Fruit fly (Drosophila melanogaster) whole organism, embryonic: ENCODE data around the gene CG17625.
A peak's percentile ranks its signal among the peaks of the same experiment; 100 is the strongest.

ENCODE experiments used
- Atf6 ChIP-seq: fragments of 200-800 bp; sonication (Bioruptor generic); IDR thresholded peaks from 2 replicates; pipeline ENCODE4 v1.3.6; 2022; ENCODE audit warnings: missing biosample characterization, missing genetic modification characterization
- B-H2 ChIP-seq: fragments of 200-800 bp; sonication (Bioruptor generic); optimal IDR thresholded peaks from 2 replicates; lab custom pipeline; 2018; ENCODE audit warnings: missing biosample characterization, mild to moderate bottlenecking, missing genetic modification characterization
- CG10654 ChIP-seq: fragments of 200-800 bp; sonication (Bioruptor generic); optimal IDR thresholded peaks from 2 replicates; lab custom pipeline; 2016; ENCODE audit warnings: missing biosample characterization, missing genetic modification characterization
- CG12744 ChIP-seq: fragments of 200-800 bp; sonication (Bioruptor generic); optimal IDR thresholded peaks from 2 replicates; lab custom pipeline; 2016; ENCODE audit warnings: missing biosample characterization, missing genetic modification characterization
- CG13894 ChIP-seq: fragments of 200-800 bp; sonication (Bioruptor generic); optimal IDR thresholded peaks from 3 replicates; lab custom pipeline; 2018; ENCODE audit warnings: missing biosample characterization, mild to moderate bottlenecking, missing genetic modification characterization, moderate library complexity
- CG2129 ChIP-seq: fragments of 200-800 bp; sonication (Bioruptor generic); IDR thresholded peaks from 2 replicates; pipeline ENCODE4 v1.3.6; 2022; ENCODE audit warnings: missing biosample characterization, missing genetic modification characterization; ENCODE audit not compliant: partially characterized antibody
- CG7987 ChIP-seq: fragments of 200-800 bp; sonication (Bioruptor generic); optimal IDR thresholded peaks from 2 replicates; lab custom pipeline; 2018; ENCODE audit warnings: missing biosample characterization, mild to moderate bottlenecking, missing genetic modification characterization, moderate library complexity
- CG8359 ChIP-seq: fragments of 200-800 bp; sonication (Bioruptor generic); optimal IDR thresholded peaks from 2 replicates; lab custom pipeline; 2017; ENCODE audit warnings: missing biosample characterization, mild to moderate bottlenecking, missing genetic modification characterization, borderline replicate concordance
- CG9437 ChIP-seq: fragments of 200-800 bp; sonication (Bioruptor generic); optimal IDR thresholded peaks from 2 replicates; lab custom pipeline; 2018; ENCODE audit warnings: missing biosample characterization, mild to moderate bottlenecking, missing genetic modification characterization
- Dfd ChIP-seq, 2 experiments: fragments of >200 bp; optimal IDR thresholded peaks; 2 replicates each; lab custom pipeline; 2017; ENCODE audit warnings: missing biosample characterization in 2 of 2, missing genetic modification characterization in 2 of 2
- Dip3 ChIP-seq: fragments of 200-800 bp; sonication (Bioruptor generic); optimal IDR thresholded peaks from 3 replicates; lab custom pipeline; 2016; ENCODE audit warnings: missing biosample characterization, missing genetic modification characterization
- E2f2 ChIP-seq: fragments of 200-800 bp; sonication (Bioruptor generic); IDR thresholded peaks from 2 replicates; pipeline ENCODE4 v1.3.6; 2022; ENCODE audit warnings: missing biosample characterization, missing genetic modification characterization
- Ets97D ChIP-seq: fragments of 200-800 bp; sonication (Bioruptor generic); optimal IDR thresholded peaks from 3 replicates; lab custom pipeline; 2016; ENCODE audit warnings: missing biosample characterization, missing genetic modification characterization
- GATAe ChIP-seq: fragments of 200-800 bp; sonication (Bioruptor generic); conservative IDR thresholded peaks from 2 replicates; pipeline ENCODE4 v1.3.6; 2022; ENCODE audit warnings: missing biosample characterization, missing genetic modification characterization
- H2.0 ChIP-seq: fragments of 200-800 bp; sonication (Bioruptor generic); IDR thresholded peaks from 2 replicates; pipeline ENCODE4 v1.3.6; 2022; ENCODE audit warnings: missing biosample characterization, missing genetic modification characterization
- HmgZ ChIP-seq: fragments of 200-800 bp; sonication (Bioruptor generic); optimal IDR thresholded peaks from 2 replicates; lab custom pipeline; 2018; ENCODE audit warnings: missing biosample characterization, mild to moderate bottlenecking, missing genetic modification characterization
- Hmx ChIP-seq: fragments of 200-800 bp; sonication (Bioruptor generic); optimal IDR thresholded peaks from 2 replicates; lab custom pipeline; 2016; ENCODE audit warnings: missing biosample characterization, missing genetic modification characterization
- Jarid2 ChIP-seq: fragments of 200-800 bp; sonication (Bioruptor generic); optimal IDR thresholded peaks from 3 replicates; lab custom pipeline; 2017; ENCODE audit warnings: mild to moderate bottlenecking, missing biosample characterization, missing genetic modification reagents, missing genetic modification characterization
- Kr ChIP-seq: fragments of 200-800 bp; sonication (Bioruptor generic); optimal IDR thresholded peaks from 2 replicates; lab custom pipeline; 2017; ENCODE audit warnings: missing biosample characterization, mild to moderate bottlenecking, missing genetic modification characterization
- MBD-R2 ChIP-seq: fragments of 200-800 bp; sonication (Bioruptor generic); IDR thresholded peaks from 2 replicates; pipeline ENCODE4 v1.3.6; 2022; ENCODE audit warnings: missing biosample characterization, missing genetic modification characterization
- MTF-1 ChIP-seq: fragments of 200-800 bp; sonication (Bioruptor generic); optimal IDR thresholded peaks from 2 replicates; lab custom pipeline; 2018; ENCODE audit warnings: missing biosample characterization, mild to moderate bottlenecking, missing genetic modification characterization, borderline replicate concordance
- NC2β ChIP-seq: fragments of 200-800 bp; sonication (Bioruptor generic); optimal IDR thresholded peaks from 2 replicates; lab custom pipeline; 2016; ENCODE audit warnings: missing biosample characterization, missing genetic modification characterization
- Oaz ChIP-seq: fragments of 200-800 bp; sonication (Bioruptor generic); IDR thresholded peaks from 2 replicates; pipeline ENCODE4 v1.3.6; 2022; ENCODE audit warnings: missing biosample characterization, missing genetic modification characterization
- Opbp ChIP-seq: fragments of 200-800 bp; sonication (Bioruptor generic); IDR thresholded peaks from 3 replicates; pipeline ENCODE4 v1.3.6; 2022; ENCODE audit warnings: missing biosample characterization, missing genetic modification characterization; ENCODE audit not compliant: partially characterized antibody
- PHDP ChIP-seq: fragments of 200-800 bp; sonication (Bioruptor generic); optimal IDR thresholded peaks from 3 replicates; lab custom pipeline; 2018; ENCODE audit warnings: missing biosample characterization, mild to moderate bottlenecking, missing genetic modification characterization, moderate library complexity
- Rfx ChIP-seq: fragments of 200-800 bp; sonication (Bioruptor generic); IDR thresholded peaks from 2 replicates; pipeline ENCODE4 v1.3.6; 2022; ENCODE audit warnings: missing biosample characterization, missing genetic modification characterization
- Ssrp ChIP-seq: fragments of 200-800 bp; sonication (Bioruptor generic); optimal IDR thresholded peaks from 2 replicates; lab custom pipeline; 2018; ENCODE audit warnings: missing biosample characterization, mild to moderate bottlenecking, missing genetic modification characterization, moderate library complexity
- bigmax ChIP-seq: fragments of 200-800 bp; sonication (Bioruptor generic); optimal IDR thresholded peaks from 2 replicates; lab custom pipeline; 2018; ENCODE audit warnings: missing biosample characterization, mild to moderate bottlenecking, missing genetic modification characterization
- cas ChIP-seq: fragments of 200-800 bp; sonication (Bioruptor generic); IDR thresholded peaks from 2 replicates; pipeline ENCODE4 v1.3.6; 2022; ENCODE audit warnings: missing biosample characterization, missing genetic modification characterization
- dimm ChIP-seq: fragments of 200-800 bp; sonication (Bioruptor generic); IDR thresholded peaks from 2 replicates; pipeline ENCODE4 v1.3.6; 2022; ENCODE audit warnings: missing biosample characterization, missing genetic modification characterization
- emc ChIP-seq: fragments of 200-800 bp; sonication (Bioruptor generic); optimal IDR thresholded peaks from 2 replicates; lab custom pipeline; 2016; ENCODE audit warnings: missing biosample characterization, missing genetic modification characterization
- en ChIP-seq: fragments of 200-800 bp; sonication (Bioruptor generic); optimal IDR thresholded peaks from 2 replicates; lab custom pipeline; 2016; ENCODE audit warnings: missing biosample characterization, missing genetic modification characterization
- exex ChIP-seq: fragments of 200-800 bp; sonication (Bioruptor generic); optimal IDR thresholded peaks from 4 replicates; lab custom pipeline; 2018; ENCODE audit warnings: missing biosample characterization, mild to moderate bottlenecking, missing genetic modification characterization, moderate library complexity
- fd102C ChIP-seq: fragments of 200-800 bp; sonication (Bioruptor generic); optimal IDR thresholded peaks from 2 replicates; lab custom pipeline; 2018; ENCODE audit warnings: missing biosample characterization, mild to moderate bottlenecking, missing genetic modification characterization, moderate library complexity
- fd96Cb ChIP-seq: fragments of 200-800 bp; sonication (Bioruptor generic); optimal IDR thresholded peaks from 2 replicates; lab custom pipeline; 2018; ENCODE audit warnings: missing biosample characterization, mild to moderate bottlenecking, missing genetic modification characterization, moderate library complexity
- fru ChIP-seq: fragments of >200 bp; optimal IDR thresholded peaks from 2 replicates; lab custom pipeline; 2017
- ham ChIP-seq: fragments of 200-800 bp; sonication (Bioruptor generic); IDR thresholded peaks from 2 replicates; pipeline ENCODE4 v1.3.6; 2022; ENCODE audit warnings: missing biosample characterization, missing genetic modification characterization
- hth ChIP-seq: fragments of >200 bp; optimal IDR thresholded peaks from 2 replicates; lab custom pipeline; 2017; ENCODE audit warnings: inconsistent platforms
- lab ChIP-seq: fragments of 200-800 bp; sonication (Bioruptor generic); optimal IDR thresholded peaks from 3 replicates; lab custom pipeline; 2017; ENCODE audit warnings: missing biosample characterization, missing genetic modification characterization, mild to moderate bottlenecking, moderate library complexity, missing genetic modification reagents
- p53 ChIP-seq: fragments of 200-800 bp; sonication (Bioruptor generic); optimal IDR thresholded peaks from 2 replicates; lab custom pipeline; 2016; ENCODE audit warnings: missing biosample characterization, missing genetic modification characterization
- rib ChIP-seq: fragments of 200-800 bp; sonication (Bioruptor generic); IDR thresholded peaks from 2 replicates; pipeline ENCODE4 v1.3.6; 2022; ENCODE audit warnings: missing biosample characterization, missing genetic modification characterization
- slp2 ChIP-seq: fragments of 200-800 bp; sonication (Bioruptor generic); optimal IDR thresholded peaks from 2 replicates; lab custom pipeline; 2016; ENCODE audit warnings: missing biosample characterization, missing genetic modification characterization
- sob ChIP-seq: fragments of 200-800 bp; sonication (Bioruptor generic); IDR thresholded peaks from 2 replicates; pipeline ENCODE4 v1.3.6; 2022; ENCODE audit warnings: missing biosample characterization, missing genetic modification characterization
- sug ChIP-seq: fragments of 200-800 bp; optimal IDR thresholded peaks from 2 replicates; lab custom pipeline; 2019; ENCODE audit warnings: missing biosample characterization, mild to moderate bottlenecking, missing genetic modification characterization, moderate library complexity
- unc-4 ChIP-seq: fragments of 200-800 bp; sonication (Bioruptor generic); IDR thresholded peaks from 2 replicates; pipeline ENCODE4 v1.3.6; 2022; ENCODE audit warnings: missing biosample characterization, missing genetic modification characterization; ENCODE audit not compliant: partially characterized antibody
- unpg ChIP-seq: fragments of 200-800 bp; sonication (Bioruptor generic); optimal IDR thresholded peaks from 3 replicates; lab custom pipeline; 2018; ENCODE audit warnings: missing biosample characterization, mild to moderate bottlenecking, missing genetic modification characterization, moderate library complexity
- wdn ChIP-seq: fragments of 200-800 bp; sonication (Bioruptor generic); IDR thresholded peaks from 2 replicates; pipeline ENCODE4 v1.3.6; 2022; ENCODE audit warnings: missing biosample characterization, missing genetic modification characterization
- z ChIP-seq: fragments of 200-800 bp; sonication (Bioruptor generic); IDR thresholded peaks from 3 replicates; pipeline ENCODE4 v1.3.6; 2022; ENCODE audit warnings: missing biosample characterization, missing genetic modification characterization
- zen2 ChIP-seq: fragments of 200-800 bp; sonication (Bioruptor generic); IDR thresholded peaks from 3 replicates; pipeline ENCODE4 v1.3.6; 2022; ENCODE audit warnings: missing biosample characterization, missing genetic modification characterization; ENCODE audit not compliant: partially characterized antibody

CG17625 gene

DNA sequence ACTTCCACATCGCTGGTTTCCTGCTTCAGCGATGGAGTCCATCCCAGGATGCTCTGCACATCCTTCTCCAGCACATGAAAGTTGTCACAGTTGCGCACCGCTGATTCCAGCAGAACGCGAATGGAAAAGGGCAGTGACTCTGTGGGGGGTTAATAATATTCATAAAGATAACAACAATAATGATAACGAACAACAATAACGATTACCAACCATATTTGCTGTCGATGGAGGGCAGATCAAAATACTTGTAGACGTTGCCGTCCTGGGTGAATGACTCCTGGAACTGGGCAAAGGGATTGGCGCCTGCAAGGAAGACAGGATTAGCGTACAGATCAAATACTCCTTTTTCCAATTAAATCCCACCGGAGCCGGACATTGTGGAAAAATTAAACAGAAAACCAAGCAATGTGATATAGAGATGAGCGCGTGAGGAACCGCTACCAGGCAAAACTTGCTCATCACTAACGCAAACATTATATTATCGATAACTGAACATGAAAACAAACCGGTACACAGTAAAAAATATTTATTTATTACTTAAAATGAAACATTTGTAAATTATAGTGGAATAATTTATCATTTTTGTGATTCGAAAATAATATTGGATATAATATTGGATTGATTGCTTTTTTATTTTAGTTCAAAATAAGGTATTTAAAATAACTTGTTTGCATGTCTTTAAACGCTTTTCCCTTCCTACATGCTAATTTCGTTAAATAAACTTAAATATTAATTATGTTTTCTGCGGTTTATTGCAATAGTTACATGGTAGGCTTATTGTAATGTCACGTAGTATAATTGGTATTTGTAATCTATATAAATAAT, 37.7 kb downstream of the CG17625 start, which contains the start of gene Irp-1A (continued):
- TF ChIP-seq CG13894 (tag; lab: Kevin White, UChicago), result peak; percentile 81
- TF ChIP-seq MTF-1 (GFP tag; lab: Kevin White, UChicago), result no peak
- no peak for TF ChIP-seq CG12744 (GFP tag; lab: Kevin White, UChicago)
- TF ChIP-seq zen2 (GFP tag; lab: Robert Waterston, UW), result peak; percentile 71
- no peak for TF ChIP-seq p53 (GFP tag; lab: Kevin White, UChicago)
- no peak for TF ChIP-seq Jarid2 (GFP tag; lab: Kevin White, UChicago)
- no peak for TF ChIP-seq fd102C (GFP tag; lab: Kevin White, UChicago)
- no peak for TF ChIP-seq fru
- TF ChIP-seq CG10654 (GFP tag; lab: Kevin White, UChicago), result peak; percentile 49
- peak; percentile 100 for TF ChIP-seq sug
- TF ChIP-seq emc (GFP tag; lab: Kevin White, UChicago), result no peak
- peak; percentile 85 for TF ChIP-seq lab (GFP tag; lab: Kevin White, UChicago)
- TF ChIP-seq Oaz (GFP tag; lab: Robert Waterston, UW), result peak; percentile 57
- no peak for TF ChIP-seq en (GFP tag; lab: Kevin White, UChicago)
- peak; percentile 76 for TF ChIP-seq HmgZ (tag; lab: Kevin White, UChicago)
- TF ChIP-seq Hmx, result peak; percentile 7
- TF ChIP-seq Ssrp, result peak; percentile 66
- peak; percentile 68 for TF ChIP-seq CG9437 (GFP tag; lab: Kevin White, UChicago)
- peak; percentile 71 for TF ChIP-seq CG2129 (GFP tag; lab: Robert Waterston, UW)
- peak; percentile 35; the same call in 1 of the 2 replicates for TF ChIP-seq GATAe
- peak; percentile 83 for TF ChIP-seq Atf6
- TF ChIP-seq Kr (GFP tag; lab: Kevin White, UChicago), result no peak
- no peak for TF ChIP-seq Dip3 (GFP tag; lab: Kevin White, UChicago)
- TF ChIP-seq ham (GFP tag; lab: Robert Waterston, UW), result no peak
- peak; percentile 74 for TF ChIP-seq wdn
- no peak for TF ChIP-seq CG8359 (GFP tag; lab: Kevin White, UChicago)
- TF ChIP-seq unc-4 (GFP tag; lab: Robert Waterston, UW), result peak; percentile 84
- TF ChIP-seq fd96Cb (tag; lab: Kevin White, UChicago), result peak; percentile 69
- 0 out of 2 replicates have a peak, but pooled peaks have one; percentile 17 for TF ChIP-seq rib (GFP tag; lab: Robert Waterston, UW)
- TF ChIP-seq MBD-R2 (GFP tag; lab: Robert Waterston, UW), result peak; percentile 82
- no peak for TF ChIP-seq slp2 (GFP tag; lab: Kevin White, UChicago)
- TF ChIP-seq unpg (GFP tag; lab: Kevin White, UChicago), result peak; percentile 85
- peak; percentile 67 for TF ChIP-seq exex
- no peak for TF ChIP-seq NC2β
- peak; percentile 67 for TF ChIP-seq H2.0 (GFP tag; lab: Robert Waterston, UW)
- TF ChIP-seq sob (GFP tag; lab: Robert Waterston, UW), result peak; percentile 87
- peak; percentile 28; the same call in 1 of the 2 replicates for TF ChIP-seq cas (GFP tag; lab: Robert Waterston, UW)
- no peak for TF ChIP-seq Dfd (GFP tag; optimal IDR thresholded peaks at IDR 0.05; lab: Kevin White, UChicago)
- peak; percentile 53 for TF ChIP-seq B-H2
- TF ChIP-seq CG7987 (GFP tag; lab: Kevin White, UChicago), result no peak
- no peak for TF ChIP-seq dimm (GFP tag; lab: Robert Waterston, UW)
- TF ChIP-seq PHDP (tag; lab: Kevin White, UChicago), result peak; percentile 90
- peak; percentile 52 for TF ChIP-seq Ets97D
- TF ChIP-seq hth, result no peak
- no peak for TF ChIP-seq z (GFP tag; lab: Robert Waterston, UW)
- peak; percentile 85 for TF ChIP-seq Opbp (GFP tag; lab: Robert Waterston, UW)
- TF ChIP-seq E2f2 (GFP tag; lab: Robert Waterston, UW), result peak; percentile 60
- TF ChIP-seq Rfx (GFP tag; lab: Robert Waterston, UW), result peak; percentile 86
- no peak for TF ChIP-seq bigmax (GFP tag; lab: Kevin White, UChicago)
